Fruit fly (Drosophila melanogaster) whole organism, pupa: ENCODE results near the gene CG31659.

ENCODE experiments used
- CG10348 ChIP-seq: fragments of 200-800 bp; sonication (Bioruptor generic); IDR thresholded peaks from 2 replicates; pipeline ENCODE4 v1.3.6; 2022; ENCODE audit warnings: missing biosample characterization, missing genetic modification characterization
- CG12605 ChIP-seq: fragments of 200-800 bp; sonication (Bioruptor generic); IDR thresholded peaks from 2 replicates; pipeline ENCODE4 v1.3.6; 2022; ENCODE audit warnings: missing biosample characterization, missing genetic modification characterization
- CG13204 ChIP-seq: fragments of 200-800 bp; sonication (Bioruptor generic); optimal IDR thresholded peaks from 2 replicates; lab custom pipeline; 2018; ENCODE audit warnings: missing biosample characterization, mild to moderate bottlenecking, missing genetic modification characterization, moderate library complexity
- CG14655 ChIP-seq: fragments of 200-800 bp; sonication (Bioruptor generic); optimal IDR thresholded peaks from 3 replicates; lab custom pipeline; 2017; ENCODE audit warnings: mild to moderate bottlenecking, missing biosample characterization, missing genetic modification reagents, missing genetic modification characterization
- CG15710 ChIP-seq: fragments of 200-800 bp; sonication (Bioruptor generic); optimal IDR thresholded peaks from 2 replicates; lab custom pipeline; 2018; ENCODE audit warnings: missing biosample characterization, mild to moderate bottlenecking, missing genetic modification characterization, moderate library complexity
- CG17806 ChIP-seq: fragments of 200-800 bp; sonication (Bioruptor generic); optimal IDR thresholded peaks from 2 replicates; lab custom pipeline; 2018; ENCODE audit warnings: missing biosample characterization, mild to moderate bottlenecking, missing genetic modification characterization, moderate library complexity
- CG32121 ChIP-seq: fragments of 200-800 bp; sonication (Bioruptor generic); IDR thresholded peaks from 2 replicates; pipeline ENCODE4 v1.3.6; 2022; ENCODE audit warnings: missing biosample characterization, missing genetic modification characterization
- CG34367 ChIP-seq: fragments of 200-800 bp; sonication (Bioruptor generic); optimal IDR thresholded peaks from 2 replicates; lab custom pipeline; 2018; ENCODE audit warnings: missing biosample characterization, mild to moderate bottlenecking, missing genetic modification characterization
- CG4496 ChIP-seq: fragments of 200-800 bp; sonication (Bioruptor generic); IDR thresholded peaks from 3 replicates; pipeline ENCODE4 v1.3.6; 2022; ENCODE audit warnings: missing biosample characterization, missing genetic modification characterization
- CG8159 ChIP-seq: fragments of 200-800 bp; sonication (Bioruptor generic); optimal IDR thresholded peaks from 3 replicates; lab custom pipeline; 2018; ENCODE audit warnings: missing biosample characterization, mild to moderate bottlenecking, missing genetic modification characterization, moderate library complexity
- CG8301 ChIP-seq: fragments of 200-800 bp; sonication (Bioruptor generic); optimal IDR thresholded peaks from 2 replicates; lab custom pipeline; 2018; ENCODE audit warnings: missing biosample characterization, mild to moderate bottlenecking, missing genetic modification characterization
- CG9948 ChIP-seq: fragments of 200-800 bp; sonication (Bioruptor generic); optimal IDR thresholded peaks from 2 replicates; lab custom pipeline; 2018; ENCODE audit warnings: missing biosample characterization, mild to moderate bottlenecking, missing genetic modification characterization, moderate library complexity
- D1 ChIP-seq: fragments of 200-800 bp; sonication (Bioruptor generic); optimal IDR thresholded peaks from 2 replicates; lab custom pipeline; 2018; ENCODE audit warnings: missing biosample characterization, mild to moderate bottlenecking, missing genetic modification characterization, moderate library complexity
- EcR ChIP-seq: fragments of 200-800 bp; sonication (Bioruptor generic); optimal IDR thresholded peaks from 3 replicates; lab custom pipeline; 2019; ENCODE audit warnings: missing biosample characterization, missing genetic modification characterization, mild to moderate bottlenecking, moderate library complexity, missing genetic modification reagents
- Ets98B ChIP-seq: fragments of 200-800 bp; sonication (Bioruptor generic); IDR thresholded peaks from 2 replicates; pipeline ENCODE4 v1.3.6; 2022; ENCODE audit warnings: missing biosample characterization, missing genetic modification characterization
- Pif1A ChIP-seq: fragments of 200-800 bp; sonication (Bioruptor generic); optimal IDR thresholded peaks from 3 replicates; lab custom pipeline; 2016; ENCODE audit warnings: missing biosample characterization, missing genetic modification characterization
- Pif1B ChIP-seq: fragments of 200-800 bp; sonication (Bioruptor generic); optimal IDR thresholded peaks from 3 replicates; lab custom pipeline; 2016; ENCODE audit warnings: missing biosample characterization, missing genetic modification characterization
- Snoo ChIP-seq: fragments of 200-800 bp; sonication (Bioruptor generic); optimal IDR thresholded peaks from 3 replicates; lab custom pipeline; 2017; ENCODE audit warnings: missing biosample characterization, mild to moderate bottlenecking, missing genetic modification characterization, inconsistent platforms
- fd96Ca ChIP-seq: fragments of 200-800 bp; sonication (Bioruptor generic); IDR thresholded peaks from 3 replicates; pipeline ENCODE4 v1.3.6; 2022; ENCODE audit warnings: missing biosample characterization, missing genetic modification characterization
- gl ChIP-seq: fragments of 200-800 bp; sonication (Bioruptor generic); optimal IDR thresholded peaks from 2 replicates; lab custom pipeline; 2018; ENCODE audit warnings: missing biosample characterization, mild to moderate bottlenecking, missing genetic modification characterization
- rn ChIP-seq: fragments of 200-800 bp; sonication (Bioruptor generic); IDR thresholded peaks from 2 replicates; pipeline ENCODE4 v1.3.6; 2022; ENCODE audit warnings: missing biosample characterization, missing genetic modification characterization

Gene CG31659

DNA sequence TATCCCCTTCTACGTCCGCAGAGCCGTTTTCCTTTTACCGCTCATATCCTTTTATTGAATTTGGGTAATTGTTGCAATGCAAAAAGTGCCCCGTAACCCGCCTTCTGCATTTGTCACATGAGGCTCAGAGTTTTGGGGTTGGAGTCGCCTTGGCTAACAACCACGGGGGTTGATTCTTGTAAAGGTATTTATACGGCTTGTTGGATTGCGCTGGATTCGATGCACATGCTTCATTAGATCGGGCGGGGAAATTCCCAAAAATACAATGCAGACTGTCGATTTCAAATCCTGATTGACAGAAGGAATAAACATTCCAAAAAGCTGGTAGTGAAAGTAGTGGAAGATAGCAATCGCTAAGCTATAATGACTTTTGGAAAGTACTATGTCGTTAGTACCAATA is 30.7 kb upstream of the CG31659 start:
- TF ChIP-seq CG4496 (GFP tag; lab: Robert Waterston, UW) (no peak), Ets98B (GFP tag; lab: Robert Waterston, UW) (no peak), CG10348 (GFP tag; lab: Robert Waterston, UW) (no peak), CG17806 (tag; lab: Kevin White, UChicago) (no peak), EcR (GFP tag; lab: Kevin White, UChicago) (no peak), CG12605 (GFP tag; lab: Robert Waterston, UW) (no peak)

DNA sequence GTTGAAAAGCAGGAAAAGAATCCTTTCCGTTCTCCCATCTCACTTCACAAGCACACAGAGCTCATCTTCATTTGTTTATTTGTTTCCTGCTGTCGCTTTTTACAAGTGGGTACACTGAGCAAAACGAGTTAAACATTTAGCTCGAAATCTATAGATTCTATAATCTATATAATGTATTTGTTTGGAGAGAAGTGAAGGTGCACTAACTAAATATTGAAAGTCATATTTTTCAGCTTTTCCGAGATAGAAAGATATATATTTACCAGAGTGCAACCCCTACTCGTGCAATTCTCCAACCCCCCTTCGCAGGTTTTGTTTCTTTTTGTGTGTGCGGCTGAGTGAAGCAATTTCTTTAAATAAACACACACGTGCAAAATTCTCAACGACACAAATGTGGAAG is 28.2 kb upstream of the CG31659 start:
- peak; percentile 47 for TF ChIP-seq Pif1B (GFP tag; lab: Kevin White, UChicago)
- TF ChIP-seq CG17806 (tag; lab: Kevin White, UChicago): peak; percentile 46
- no peak for TF ChIP-seq CG10348 (GFP tag; lab: Robert Waterston, UW)
- TF ChIP-seq rn (GFP tag; lab: Robert Waterston, UW): no peak
- peak; percentile 63 for TF ChIP-seq Pif1A
- 0 out of 2 replicates have a peak, but pooled peaks have one; percentile 17 for TF ChIP-seq CG32121 (GFP tag; lab: Robert Waterston, UW)
- TF ChIP-seq D1 (tag; lab: Kevin White, UChicago): no peak
- TF ChIP-seq CG15710: peak; percentile 56
- peak; percentile 16 for TF ChIP-seq gl
- TF ChIP-seq CG13204 (GFP tag; lab: Kevin White, UChicago): no peak
- peak; percentile 41 for TF ChIP-seq CG34367
- peak; percentile 55 for TF ChIP-seq CG9948 (tag; lab: Kevin White, UChicago)
- TF ChIP-seq fd96Ca (GFP tag; lab: Robert Waterston, UW): peak; percentile 57; the same call in 1 of the 3 replicates
- 0 out of 2 replicates have a peak, but pooled peaks have one; percentile 17 for TF ChIP-seq Ets98B (GFP tag; lab: Robert Waterston, UW)
- TF ChIP-seq CG8159: peak; percentile 56
- peak; percentile 63 for TF ChIP-seq CG8301
- no peak for TF ChIP-seq Snoo (tag; lab: Kevin White, UChicago)
- no peak for TF ChIP-seq EcR (GFP tag; lab: Kevin White, UChicago)
- 0 out of 2 replicates have a peak, but pooled peaks have one; percentile 27 for TF ChIP-seq CG12605 (GFP tag; lab: Robert Waterston, UW)
- TF ChIP-seq CG14655 (GFP tag; lab: Kevin White, UChicago): peak; percentile 72
- TF ChIP-seq CG4496 (GFP tag; lab: Robert Waterston, UW): 0 out of 3 replicates have a peak, but pooled peaks have one; percentile 28
- TF ChIP-seq, all 21 proteins: peak for 15

DNA sequence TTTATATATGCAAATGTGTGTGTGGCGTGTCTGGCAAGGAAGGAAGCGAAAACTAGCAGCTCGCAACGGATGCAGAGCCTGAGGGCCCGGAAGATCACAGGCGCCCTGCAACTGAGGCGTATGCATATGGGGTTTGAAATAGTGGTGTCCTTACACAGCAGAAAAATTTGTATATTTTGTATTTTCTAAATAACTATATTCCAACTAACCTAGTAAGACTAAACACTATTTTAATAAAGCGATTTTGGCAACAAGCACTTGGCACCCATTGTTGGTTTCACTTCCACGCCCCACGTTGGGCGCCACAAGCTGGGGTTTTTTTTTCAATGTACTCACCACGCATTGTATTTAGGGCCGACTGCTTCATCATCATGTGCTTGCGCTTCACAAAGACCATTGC is 26.9 kb upstream of the CG31659 start:
- TF ChIP-seq CG10348 (GFP tag; lab: Robert Waterston, UW) (no peak), rn (GFP tag; lab: Robert Waterston, UW) (no peak), CG17806 (tag; lab: Kevin White, UChicago) (no peak), CG15710 (no peak), Ets98B (GFP tag; lab: Robert Waterston, UW) (no peak), CG32121 (GFP tag; lab: Robert Waterston, UW) (no peak), CG9948 (tag; lab: Kevin White, UChicago) (no peak), fd96Ca (GFP tag; lab: Robert Waterston, UW) (no peak), CG13204 (GFP tag; lab: Kevin White, UChicago) (no peak), CG8301 (no peak), Snoo (tag; lab: Kevin White, UChicago) (no peak), CG14655 (GFP tag; lab: Kevin White, UChicago) (no peak), Pif1B (GFP tag; lab: Kevin White, UChicago) (no peak), EcR (GFP tag; lab: Kevin White, UChicago) (no peak), D1 (tag; lab: Kevin White, UChicago) (no peak), CG8159 (no peak), CG12605 (GFP tag; lab: Robert Waterston, UW) (no peak), Pif1A (no peak), CG34367 (no peak)

DNA sequence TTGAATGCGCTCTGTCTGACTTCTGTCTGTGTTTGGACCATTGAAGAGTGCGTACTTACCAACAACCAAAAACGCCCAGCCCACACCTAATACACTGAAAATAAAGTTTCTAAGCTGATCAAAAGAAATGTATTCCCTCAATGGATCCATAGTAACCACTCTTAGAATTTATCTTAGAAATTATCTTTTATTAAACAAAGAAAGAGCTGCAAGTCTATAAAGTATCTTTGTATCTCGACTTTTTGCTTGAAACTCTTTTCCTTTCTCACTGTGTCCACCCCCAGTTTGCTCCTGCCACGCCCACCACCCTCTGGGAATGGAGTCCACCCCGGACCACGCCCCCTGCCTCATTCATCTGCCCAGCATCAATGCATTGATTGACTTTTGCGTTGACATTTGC is 18.0 kb upstream of the CG31659 start:
- TF ChIP-seq Snoo (tag; lab: Kevin White, UChicago): no peak
- no peak for TF ChIP-seq CG8301
- TF ChIP-seq EcR (GFP tag; lab: Kevin White, UChicago): no peak
- no peak for TF ChIP-seq D1 (tag; lab: Kevin White, UChicago)
- TF ChIP-seq CG15710: no peak
- no peak for TF ChIP-seq CG9948 (tag; lab: Kevin White, UChicago)

DNA sequence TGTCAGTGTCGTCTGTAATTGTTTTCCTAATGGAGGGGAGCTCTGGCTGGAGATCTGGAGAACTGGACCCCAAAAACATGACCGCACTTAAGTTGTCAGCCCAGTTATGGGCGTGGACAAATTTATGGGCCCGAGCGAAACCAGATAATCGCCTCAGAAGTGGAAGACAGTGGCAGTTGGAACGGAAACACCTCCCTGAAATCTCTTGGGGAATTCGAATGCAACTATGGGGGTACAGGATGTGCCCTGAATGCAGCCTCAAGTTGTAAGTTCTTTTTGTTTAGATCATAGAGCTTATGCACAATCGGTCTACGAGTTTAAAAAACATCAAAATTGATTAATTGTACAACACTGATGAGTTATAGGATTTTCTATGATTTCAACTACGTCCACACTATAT is 8.1 kb upstream of the CG31659 start, which contains the start of gene CG14346:
Gene CG14346, plus strand, starts transcription at position 301 of the 400 bp plus-strand sequence.
- no peak for TF ChIP-seq CG10348 (GFP tag; lab: Robert Waterston, UW)
- no peak for TF ChIP-seq CG34367
- TF ChIP-seq CG8301: no peak
- TF ChIP-seq CG17806 (tag; lab: Kevin White, UChicago): no peak
- no peak for TF ChIP-seq D1 (tag; lab: Kevin White, UChicago)
- no peak for TF ChIP-seq rn (GFP tag; lab: Robert Waterston, UW)
- no peak for TF ChIP-seq CG32121 (GFP tag; lab: Robert Waterston, UW)
- TF ChIP-seq EcR (GFP tag; lab: Kevin White, UChicago): no peak
- no peak for TF ChIP-seq CG15710
- no peak for TF ChIP-seq Pif1B (GFP tag; lab: Kevin White, UChicago)

DNA sequence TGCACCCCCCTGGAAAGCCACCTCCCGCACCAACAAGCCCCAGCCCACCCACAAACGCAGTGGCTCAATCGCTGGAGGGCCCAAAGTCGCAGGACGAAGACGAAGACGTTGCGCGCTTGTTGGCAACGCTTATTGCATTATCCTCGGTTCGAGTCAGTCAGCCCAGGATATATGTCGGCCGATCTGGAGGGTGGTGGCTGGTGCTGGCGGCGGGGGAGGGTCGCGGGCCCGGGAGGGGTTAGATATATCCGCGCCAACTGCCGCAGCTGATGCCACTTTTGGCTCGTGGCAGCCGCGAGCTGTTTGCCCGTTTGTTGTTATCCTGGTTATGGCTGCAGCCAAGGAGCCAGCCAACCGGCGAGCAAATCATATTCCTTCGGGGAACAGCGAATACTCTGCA is 5.4 kb upstream of the CG31659 start:
- TF ChIP-seq EcR (GFP tag; lab: Kevin White, UChicago) (no peak), CG14655 (GFP tag; lab: Kevin White, UChicago) (no peak), CG4496 (GFP tag; lab: Robert Waterston, UW) (no peak), CG32121 (GFP tag; lab: Robert Waterston, UW) (no peak), Pif1B (GFP tag; lab: Kevin White, UChicago) (no peak), CG10348 (GFP tag; lab: Robert Waterston, UW) (no peak), Pif1A (no peak), rn (GFP tag; lab: Robert Waterston, UW) (no peak), CG15710 (no peak), gl (no peak)
- TF ChIP-seq, all 21 proteins: peak for 0
